Worm (Caenorhabditis elegans) whole organism, L4 larva: ENCODE data around the gene pipp-4P.

Experiments used
- D1046.2 ChIP-seq: fragments of 200-800 bp; sonication (Bioruptor generic); IDR thresholded peaks from 2 replicates; pipeline ENCODE4 v1.3.6; 2022; ENCODE audit warnings: missing genetic modification characterization, missing compliant biosample characterization
- Y48G9A.11 ChIP-seq: fragments of 200-800 bp; sonication (Bioruptor generic); IDR thresholded peaks from 2 replicates; pipeline ENCODE4 v1.3.6; 2022; ENCODE audit warnings: missing genetic modification reagents, missing genetic modification characterization, missing compliant biosample characterization
- ZK546.5 ChIP-seq, 2 experiments: sonication (generic microtip); optimal IDR thresholded peaks; 2 replicates each; lab custom pipeline; 2017; ENCODE audit warnings: missing biosample characterization in 2 of 2, missing genetic modification characterization in 2 of 2
- aha-1 ChIP-seq: fragments of 150-350 bp; peaks from one replicate; lab custom pipeline; 2014; ENCODE audit warnings: missing biosample characterization, missing genetic modification characterization
- aly-2 ChIP-seq: sonication (generic microtip); optimal IDR thresholded peaks from 2 replicates; lab custom pipeline; 2018; ENCODE audit warnings: missing biosample characterization, missing genetic modification characterization
- ama-1 ChIP-seq: fragments of 150-350 bp; optimal IDR thresholded peaks from 2 replicates; lab custom pipeline; 2014; ENCODE audit warnings: inconsistent platforms, mixed read lengths
- arid-1 ChIP-seq: fragments of 200-800 bp; sonication (Bioruptor generic); conservative IDR thresholded peaks from 2 replicates; pipeline ENCODE4 v1.3.6; 2022; ENCODE audit warnings: missing genetic modification reagents, missing genetic modification characterization, missing compliant biosample characterization
- ceh-20 ChIP-seq: fragments of 200-800 bp; sonication (Bioruptor generic); IDR thresholded peaks from 2 replicates; pipeline ENCODE4 v1.3.6; 2022; ENCODE audit warnings: missing genetic modification reagents, missing genetic modification characterization, missing compliant biosample characterization
- egl-43 ChIP-seq: fragments of 200-800 bp; sonication (Bioruptor generic); IDR thresholded peaks from 2 replicates; pipeline ENCODE4 v1.3.6; 2022; ENCODE audit warnings: missing genetic modification reagents, missing genetic modification characterization, missing compliant biosample characterization
- fos-1 ChIP-seq: fragments of 150-350 bp; optimal IDR thresholded peaks from 2 replicates; lab custom pipeline; 2014; ENCODE audit warnings: missing biosample characterization, missing genetic modification characterization
- gei-8 ChIP-seq: fragments of 200-800 bp; sonication (Bioruptor generic); optimal IDR thresholded peaks from 2 replicates; lab custom pipeline; 2018; ENCODE audit warnings: mild to moderate bottlenecking, missing genetic modification characterization, missing compliant biosample characterization
- hmg-1.1 ChIP-seq: fragments of 200-800 bp; sonication (Bioruptor generic); IDR thresholded peaks from 2 replicates; pipeline ENCODE4 v1.3.6; 2022; ENCODE audit warnings: missing genetic modification reagents, missing genetic modification characterization, missing compliant biosample characterization
- lin-13 ChIP-seq: fragments of 150-350 bp; optimal IDR thresholded peaks from 2 replicates; lab custom pipeline; 2014; ENCODE audit warnings: missing biosample characterization, missing genetic modification reagents, missing genetic modification characterization
- lin-38 ChIP-seq: fragments of 200-800 bp; sonication (Bioruptor generic); IDR thresholded peaks from 2 replicates; pipeline ENCODE4 v1.3.6; 2022; ENCODE audit warnings: missing genetic modification reagents, missing genetic modification characterization, missing compliant biosample characterization
- lir-3 ChIP-seq: sonication (generic microtip); optimal IDR thresholded peaks from 2 replicates; lab custom pipeline; 2016; ENCODE audit warnings: mild to moderate bottlenecking, missing genetic modification characterization, missing compliant biosample characterization
- mep-1 ChIP-seq: fragments of 150-350 bp; sonication (generic microtip); optimal IDR thresholded peaks from 3 replicates; lab custom pipeline; 2014; ENCODE audit warnings: missing biosample characterization, missing genetic modification characterization
- mxl-2 ChIP-seq: fragments of 200-800 bp; sonication (Bioruptor generic); conservative IDR thresholded peaks from 2 replicates; pipeline ENCODE4 v1.3.6; 2022; ENCODE audit warnings: missing genetic modification reagents, missing genetic modification characterization, missing compliant biosample characterization
- nhr-102 ChIP-seq: sonication (generic microtip); optimal IDR thresholded peaks from 2 replicates; lab custom pipeline; 2016; ENCODE audit warnings: mild to moderate bottlenecking, missing genetic modification characterization, moderate library complexity, missing compliant biosample characterization
- nhr-111 ChIP-seq: fragments of 200-800 bp; sonication (Bioruptor generic); optimal IDR thresholded peaks from 2 replicates; lab custom pipeline; 2018; ENCODE audit warnings: mild to moderate bottlenecking, missing genetic modification characterization, missing compliant biosample characterization
- nhr-41 ChIP-seq: fragments of 200-800 bp; sonication (Bioruptor generic); IDR thresholded peaks from 2 replicates; pipeline ENCODE4 v1.3.6; 2022; ENCODE audit warnings: missing genetic modification reagents, missing genetic modification characterization, missing compliant biosample characterization
- nhr-76 ChIP-seq: fragments of 150-350 bp; optimal IDR thresholded peaks from 2 replicates; lab custom pipeline; 2014; ENCODE audit warnings: missing biosample characterization, missing genetic modification characterization
- pha-4 ChIP-seq, 2 experiments: fragments of 150-350 bp in 1 of 2; fragments of 200-800 bp in 1 of 2; sonication (Bioruptor generic) in 1 of 2; IDR thresholded peaks in 1 of 2; optimal IDR thresholded peaks in 1 of 2; 2 replicates each; pipeline versions ENCODE4 v1.3.6 to Lab custom; 2014 to 2022; ENCODE audit warnings: missing genetic modification characterization in 2 of 2, missing genetic modification reagents in 2 of 2, missing biosample characterization in 1 of 2, missing compliant biosample characterization in 1 of 2
- php-3 ChIP-seq: fragments of 200-800 bp; sonication (Bioruptor generic); IDR thresholded peaks from 2 replicates; pipeline ENCODE4 v1.3.6; 2022; ENCODE audit warnings: missing genetic modification reagents, missing genetic modification characterization, missing compliant biosample characterization
- rbr-2 ChIP-seq: sonication (generic microtip); optimal IDR thresholded peaks from 2 replicates; lab custom pipeline; 2016; ENCODE audit warnings: missing genotype, missing genetic modification characterization, missing compliant biosample characterization
- sdz-12 ChIP-seq: fragments of 200-800 bp; sonication (Bioruptor generic); optimal IDR thresholded peaks from 2 replicates; lab custom pipeline; 2018; ENCODE audit warnings: mild to moderate bottlenecking, missing genetic modification characterization, missing compliant biosample characterization
- set-16 ChIP-seq: fragments of 200-800 bp; sonication (Bioruptor generic); IDR thresholded peaks from 2 replicates; pipeline ENCODE4 v1.3.6; 2022; ENCODE audit warnings: missing genetic modification reagents, missing genetic modification characterization, missing compliant biosample characterization
- tag-97 ChIP-seq: fragments of 200-800 bp; sonication (Bioruptor generic); IDR thresholded peaks from 2 replicates; pipeline ENCODE4 v1.3.6; 2022; ENCODE audit warnings: missing genetic modification characterization, missing compliant biosample characterization
- zag-1 ChIP-seq: fragments of 150-350 bp; optimal IDR thresholded peaks from 2 replicates; lab custom pipeline; 2014; ENCODE audit warnings: missing biosample characterization, missing genetic modification characterization
- zfp-3 ChIP-seq: fragments of 200-800 bp; sonication (Bioruptor generic); conservative IDR thresholded peaks from 2 replicates; pipeline ENCODE4 v1.3.6; 2022; ENCODE audit warnings: missing genetic modification reagents, missing genetic modification characterization, missing compliant biosample characterization

Gene pipp-4P

ce11 chrIII:2786740-2787139 lies 32.3 kb upstream of the pipp-4P start, which contains the start of gene nduc-2 (continued):
- TF ChIP-seq ama-1: peak; percentile 41
- TF ChIP-seq hmg-1.1 (GFP tag; lab: Robert Waterston, UW): no peak
- TF ChIP-seq zfp-3 (GFP tag; lab: Robert Waterston, UW): peak; percentile 29; the same call in 1 of the 2 replicates
- TF ChIP-seq ZK546.5 (tag; optimal IDR thresholded peaks at IDR 0.05; lab: Kevin White, UChicago): no peak
- peak; percentile 14 for TF ChIP-seq gei-8 (GFP tag; lab: Kevin White, UChicago)
- TF ChIP-seq php-3: 0 out of 2 replicates have a peak, but pooled peaks have one; percentile 25
- 0 out of 2 replicates have a peak, but pooled peaks have one; percentile 19 for TF ChIP-seq D1046.2 (GFP tag; lab: Robert Waterston, UW)
- TF ChIP-seq, all 104 proteins: peak for 15

- TF ChIP-seq lir-3 (tag; lab: Kevin White, UChicago) (no peak), lin-38 (GFP tag; lab: Robert Waterston, UW) (peak; percentile 49), ama-1 (peak; percentile 60)
Measured at ce11 chrIII:2787979-2788491, 31.0 kb upstream of the pipp-4P start, which contains the start of gene tbcc-1. TSS of gene tbcc-1 (plus strand) at chrIII:2788441.

ce11 chrIII:2794057-2794456 lies 25.0 kb upstream of the pipp-4P start:
- no peak for TF ChIP-seq aly-2 (tag; lab: Kevin White, UChicago)
- peak; percentile 74 for TF ChIP-seq aha-1 (tag; lab: Kevin White, UChicago)
- TF ChIP-seq, all 104 proteins: peak for 1

ce11 chrIII:2795442-2796023 lies 23.5 kb upstream of the pipp-4P start:
- TF ChIP-seq zfp-3 (GFP tag; lab: Robert Waterston, UW) (no peak), nhr-76 (tag; lab: Kevin White, UChicago) (no peak), set-16 (peak; percentile 45), ceh-20 (GFP tag; lab: Robert Waterston, UW) (no peak), sdz-12 (GFP tag; lab: Kevin White, UChicago) (no peak), fos-1 (tag; lab: Kevin White, UChicago) (no peak), aha-1 (tag; lab: Kevin White, UChicago) (no peak), zag-1 (tag; lab: Kevin White, UChicago) (no peak), arid-1 (GFP tag; lab: Robert Waterston, UW) (0 out of 2 replicates have a peak, but pooled peaks have one; percentile 20), Y48G9A.11 (GFP tag; lab: Robert Waterston, UW) (peak; percentile 49; the same call in 1 of the 2 replicates), pha-4 (GFP tag; IDR thresholded peaks at IDR 0.05; lab: Robert Waterston, UW) (0 out of 2 replicates have a peak, but pooled peaks have one; percentile 28), pha-4 (tag; optimal IDR thresholded peaks at IDR 0.05; lab: Kevin White, UChicago) (no peak), lin-38 (GFP tag; lab: Robert Waterston, UW) (peak; percentile 68), tag-97 (no peak), rbr-2 (no peak), mxl-2 (GFP tag; lab: Robert Waterston, UW) (no peak), lin-13 (GFP tag; lab: Kevin White, UChicago) (no peak), nhr-111 (GFP tag; lab: Kevin White, UChicago) (no peak), nhr-41 (GFP tag; lab: Robert Waterston, UW) (no peak), nhr-102 (tag; lab: Kevin White, UChicago) (no peak), mep-1 (tag; lab: Kevin White, UChicago) (no peak)

ce11 chrIII:2797463-2797862 lies 21.6 kb upstream of the pipp-4P start:
- TF ChIP-seq egl-43 (GFP tag; lab: Robert Waterston, UW) (peak; percentile 60; the same call in 1 of the 2 replicates), set-16 (peak; percentile 44; the same call in 1 of the 2 replicates), lin-38 (GFP tag; lab: Robert Waterston, UW) (peak; percentile 11; the same call in 1 of the 2 replicates)
